Worm (Caenorhabditis elegans) whole organism, L1 larva: Measurements from ENCODE around the gene K09E2.2.

Source experiments
- nhr-237 ChIP-seq: fragments of 150-350 bp; optimal IDR thresholded peaks from 2 replicates; lab custom pipeline; 2014; ENCODE audit warnings: missing biosample characterization, missing genetic modification characterization
- rnt-1 ChIP-seq: sonication (generic microtip); optimal IDR thresholded peaks from 2 replicates; lab custom pipeline; 2016; ENCODE audit warnings: mild to moderate bottlenecking, missing genetic modification characterization, moderate library complexity, missing compliant biosample characterization
- snpc-4 ChIP-seq: fragments of 150-350 bp; optimal IDR thresholded peaks from 2 replicates; lab custom pipeline; 2014; ENCODE audit warnings: missing biosample characterization, missing genetic modification characterization
- tbx-2 ChIP-seq: sonication (generic microtip); optimal IDR thresholded peaks from 2 replicates; lab custom pipeline; 2016; ENCODE audit warnings: missing genetic modification characterization, missing compliant biosample characterization
- unc-62 ChIP-seq: fragments of 150-350 bp; optimal IDR thresholded peaks from 2 replicates; lab custom pipeline; 2014; ENCODE audit warnings: missing biosample characterization, missing genetic modification reagents, missing genetic modification characterization
- unc-86 ChIP-seq: sonication (generic microtip); optimal IDR thresholded peaks from 2 replicates; lab custom pipeline; 2016; ENCODE audit warnings: missing genetic modification characterization, missing compliant biosample characterization
- ztf-11 ChIP-seq, 2 experiments: sonication (generic microtip); optimal IDR thresholded peaks; 2 replicates each; lab custom pipeline; 2016 to 2017; ENCODE audit warnings: missing genetic modification characterization in 2 of 2, missing biosample characterization in 1 of 2, missing compliant biosample characterization in 1 of 2

DNA sequence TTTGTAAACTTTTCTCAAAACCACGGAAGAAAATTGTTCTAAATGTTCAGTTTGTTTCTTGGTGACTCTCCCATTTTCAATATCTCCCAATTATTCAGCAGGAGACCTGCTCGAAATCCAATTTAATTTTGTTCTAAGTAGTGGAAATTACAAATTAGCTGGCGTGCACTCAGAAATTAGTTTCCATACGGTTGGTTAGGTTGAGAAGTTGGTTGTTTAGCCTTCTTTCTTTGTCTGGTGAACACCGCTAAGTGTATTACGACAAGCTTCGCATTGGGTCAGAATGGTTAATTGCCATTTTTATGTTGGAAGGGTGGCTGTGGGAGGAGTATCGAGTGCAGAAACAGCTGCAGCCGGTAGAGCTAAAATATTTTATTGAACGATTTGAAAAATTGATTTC is 24.3 kb upstream of the K09E2.2 start:
- TF ChIP-seq ztf-11 (tag; optimal IDR thresholded peaks at IDR 0.05; lab: Kevin White, UChicago), result no peak
- TF ChIP-seq unc-62, result no peak
- TF ChIP-seq unc-86 (tag; lab: Kevin White, UChicago), result no peak
- no peak for TF ChIP-seq nhr-237 (tag; lab: Kevin White, UChicago)
- no peak for TF ChIP-seq snpc-4
- no peak for TF ChIP-seq rnt-1 (tag; lab: Kevin White, UChicago)
- no peak for TF ChIP-seq tbx-2 (tag; lab: Kevin White, UChicago)
